Worm (Caenorhabditis elegans) whole organism, L4 larva: ENCODE measurements around the gene C47D12.5.

Experiments used
- F26F4.8 ChIP-seq: fragments of 200-800 bp; sonication (Bioruptor generic); conservative IDR thresholded peaks from 2 replicates; pipeline ENCODE4 v1.3.6; 2022; ENCODE audit warnings: missing genetic modification characterization, missing compliant biosample characterization
- T20F7.1 ChIP-seq: fragments of 200-800 bp; sonication (Bioruptor generic); optimal IDR thresholded peaks from 2 replicates; lab custom pipeline; 2018; ENCODE audit warnings: mild to moderate bottlenecking, missing genetic modification characterization, missing compliant biosample characterization
- Y105C5A.15 ChIP-seq: fragments of 200-800 bp; sonication (Bioruptor generic); IDR thresholded peaks from 2 replicates; pipeline ENCODE4 v1.3.6; 2022; ENCODE audit warnings: missing genetic modification characterization, missing compliant biosample characterization
- Y48G9A.11 ChIP-seq: fragments of 200-800 bp; sonication (Bioruptor generic); IDR thresholded peaks from 2 replicates; pipeline ENCODE4 v1.3.6; 2022; ENCODE audit warnings: missing genetic modification reagents, missing genetic modification characterization, missing compliant biosample characterization
- Y75B8A.6 ChIP-seq: fragments of 200-800 bp; sonication (Bioruptor generic); IDR thresholded peaks from 2 replicates; pipeline ENCODE4 v1.3.6; 2022; ENCODE audit warnings: missing genetic modification reagents, missing genetic modification characterization, missing compliant biosample characterization
- aha-1 ChIP-seq: fragments of 150-350 bp; peaks from one replicate; lab custom pipeline; 2014; ENCODE audit warnings: missing biosample characterization, missing genetic modification characterization
- ceh-20 ChIP-seq: fragments of 200-800 bp; sonication (Bioruptor generic); IDR thresholded peaks from 2 replicates; pipeline ENCODE4 v1.3.6; 2022; ENCODE audit warnings: missing genetic modification reagents, missing genetic modification characterization, missing compliant biosample characterization
- ceh-44 ChIP-seq: fragments of 200-800 bp; sonication (Bioruptor generic); IDR thresholded peaks from 2 replicates; pipeline ENCODE4 v1.3.6; 2022; ENCODE audit warnings: missing genetic modification reagents, missing genetic modification characterization, missing compliant biosample characterization
- ceh-62 ChIP-seq: sonication (generic microtip); optimal IDR thresholded peaks from 2 replicates; lab custom pipeline; 2017; ENCODE audit warnings: missing biosample characterization, missing genetic modification characterization
- ces-1 ChIP-seq: fragments of 150-350 bp; sonication (generic microtip); optimal IDR thresholded peaks from 4 replicates; lab custom pipeline; 2014; ENCODE audit warnings: missing biosample characterization, missing genetic modification reagents, missing genetic modification characterization
- ctbp-1 ChIP-seq: fragments of 200-800 bp; sonication (Bioruptor generic); IDR thresholded peaks from 2 replicates; pipeline ENCODE4 v1.3.6; 2022; ENCODE audit warnings: missing genetic modification reagents, missing genetic modification characterization, missing compliant biosample characterization
- daf-16 ChIP-seq, 3 experiments: sonication (generic microtip); optimal IDR thresholded peaks; 2 replicates each; lab custom pipeline; 2016 to 2017; ENCODE audit warnings: missing genetic modification characterization in 3 of 3, missing genetic modification reagents in 3 of 3, mild to moderate bottlenecking in 2 of 3, missing compliant biosample characterization in 2 of 3, missing biosample characterization in 1 of 3, moderate library complexity in 1 of 3
- daf-8 ChIP-seq: fragments of 200-800 bp; sonication (Bioruptor generic); IDR thresholded peaks from 2 replicates; pipeline ENCODE4 v1.3.6; 2022; ENCODE audit warnings: missing genetic modification characterization, missing compliant biosample characterization
- duxl-1 ChIP-seq: sonication (generic microtip); optimal IDR thresholded peaks from 2 replicates; lab custom pipeline; 2016; ENCODE audit warnings: mild to moderate bottlenecking, missing genetic modification characterization, moderate library complexity, missing compliant biosample characterization; ENCODE audit not compliant: poor library complexity
- fkh-10 ChIP-seq: fragments of 150-350 bp; optimal IDR thresholded peaks from 2 replicates; lab custom pipeline; 2014; ENCODE audit warnings: missing biosample characterization, missing genetic modification reagents, missing genetic modification characterization
- fos-1 ChIP-seq: fragments of 150-350 bp; optimal IDR thresholded peaks from 2 replicates; lab custom pipeline; 2014; ENCODE audit warnings: missing biosample characterization, missing genetic modification characterization
- hif-1 ChIP-seq, 2 experiments: sonication (generic microtip); optimal IDR thresholded peaks; 2 replicates each; lab custom pipeline; 2016 to 2017; ENCODE audit warnings: missing compliant biosample characterization in 2 of 2, missing genetic modification characterization in 2 of 2, missing genetic modification reagents in 2 of 2, missing genotype in 2 of 2, mild to moderate bottlenecking in 1 of 2
- hlh-11 ChIP-seq: fragments of 200-800 bp; sonication (Bioruptor generic); optimal IDR thresholded peaks from 2 replicates; lab custom pipeline; 2018; ENCODE audit warnings: mild to moderate bottlenecking, missing genetic modification characterization, missing compliant biosample characterization
- hlh-30 ChIP-seq: sonication (generic microtip); optimal IDR thresholded peaks from 2 replicates; lab custom pipeline; 2017; ENCODE audit warnings: antibody characterized with exemption, mild to moderate bottlenecking, missing genetic modification characterization, missing compliant biosample characterization; ENCODE audit not compliant: insufficient read depth
- lin-1 ChIP-seq: fragments of 200-800 bp; sonication (Bioruptor generic); IDR thresholded peaks from 2 replicates; pipeline ENCODE4 v1.3.6; 2022; ENCODE audit warnings: missing genetic modification reagents, missing genetic modification characterization, missing compliant biosample characterization
- lin-13 ChIP-seq: fragments of 150-350 bp; optimal IDR thresholded peaks from 2 replicates; lab custom pipeline; 2014; ENCODE audit warnings: missing biosample characterization, missing genetic modification reagents, missing genetic modification characterization
- lin-29 ChIP-seq: fragments of 200-800 bp; sonication (Bioruptor generic); IDR thresholded peaks from 2 replicates; pipeline ENCODE4 v1.3.6; 2022; ENCODE audit warnings: missing genetic modification reagents, missing genetic modification characterization, missing compliant biosample characterization
- lin-38 ChIP-seq: fragments of 200-800 bp; sonication (Bioruptor generic); IDR thresholded peaks from 2 replicates; pipeline ENCODE4 v1.3.6; 2022; ENCODE audit warnings: missing genetic modification reagents, missing genetic modification characterization, missing compliant biosample characterization
- madf-5 ChIP-seq, 2 experiments: fragments of 200-800 bp; sonication (Bioruptor generic); IDR thresholded peaks; 2 replicates each; pipeline ENCODE4 v1.3.6; 2022; ENCODE audit warnings: missing compliant biosample characterization in 2 of 2, missing genetic modification characterization in 2 of 2
- mdl-1 ChIP-seq, 2 experiments: fragments of 150-350 bp in 1 of 2; sonication (generic microtip) in 1 of 2; optimal IDR thresholded peaks; 2 replicates each; lab custom pipeline; 2014 to 2017; ENCODE audit warnings: missing biosample characterization in 2 of 2, missing genetic modification characterization in 2 of 2
- mes-2 ChIP-seq: sonication (generic microtip); optimal IDR thresholded peaks from 2 replicates; lab custom pipeline; 2016; ENCODE audit warnings: missing genotype, mild to moderate bottlenecking, missing genetic modification characterization, missing compliant biosample characterization; ENCODE audit not compliant: poor library complexity, severe bottlenecking
- mxl-2 ChIP-seq: fragments of 200-800 bp; sonication (Bioruptor generic); conservative IDR thresholded peaks from 2 replicates; pipeline ENCODE4 v1.3.6; 2022; ENCODE audit warnings: missing genetic modification reagents, missing genetic modification characterization, missing compliant biosample characterization
- mxl-3 ChIP-seq: fragments of 200-800 bp; sonication (Bioruptor generic); optimal IDR thresholded peaks from 2 replicates; lab custom pipeline; 2018; ENCODE audit warnings: mild to moderate bottlenecking, missing genetic modification characterization, missing compliant biosample characterization
- nhr-10 ChIP-seq: fragments of 150-350 bp; optimal IDR thresholded peaks from 2 replicates; lab custom pipeline; 2014; ENCODE audit warnings: missing biosample characterization, missing genetic modification characterization
- nhr-11 ChIP-seq: fragments of 150-350 bp; optimal IDR thresholded peaks from 2 replicates; lab custom pipeline; 2014; ENCODE audit warnings: missing biosample characterization, missing genetic modification characterization
- nhr-48 ChIP-seq: sonication (generic microtip); optimal IDR thresholded peaks from 2 replicates; lab custom pipeline; 2016; ENCODE audit warnings: mild to moderate bottlenecking, missing genetic modification characterization, missing compliant biosample characterization
- nhr-6 ChIP-seq: fragments of 150-350 bp; optimal IDR thresholded peaks from 2 replicates; lab custom pipeline; 2014; ENCODE audit warnings: missing biosample characterization, missing genetic modification characterization
- nhr-77 ChIP-seq: fragments of 150-350 bp; optimal IDR thresholded peaks from 2 replicates; lab custom pipeline; 2014; ENCODE audit warnings: missing biosample characterization, missing genetic modification characterization
- php-3 ChIP-seq: fragments of 200-800 bp; sonication (Bioruptor generic); IDR thresholded peaks from 2 replicates; pipeline ENCODE4 v1.3.6; 2022; ENCODE audit warnings: missing genetic modification reagents, missing genetic modification characterization, missing compliant biosample characterization
- pqm-1 ChIP-seq: sonication (generic microtip); optimal IDR thresholded peaks from 2 replicates; lab custom pipeline; 2017; ENCODE audit warnings: missing biosample characterization, missing genetic modification characterization
- saeg-2 ChIP-seq: fragments of 200-800 bp; sonication (Bioruptor generic); IDR thresholded peaks from 2 replicates; pipeline ENCODE4 v1.3.6; 2022; ENCODE audit warnings: missing genetic modification reagents, missing genetic modification characterization, missing compliant biosample characterization
- sdz-12 ChIP-seq: fragments of 200-800 bp; sonication (Bioruptor generic); optimal IDR thresholded peaks from 2 replicates; lab custom pipeline; 2018; ENCODE audit warnings: mild to moderate bottlenecking, missing genetic modification characterization, missing compliant biosample characterization
- skn-1 ChIP-seq: fragments of 150-350 bp; optimal IDR thresholded peaks from 2 replicates; lab custom pipeline; 2014; ENCODE audit warnings: missing biosample characterization, missing genetic modification characterization
- spr-1 ChIP-seq: sonication (generic microtip); optimal IDR thresholded peaks from 2 replicates; lab custom pipeline; 2016; ENCODE audit warnings: mild to moderate bottlenecking, missing genetic modification characterization, missing compliant biosample characterization
- tra-1 ChIP-seq: fragments of 200-800 bp; sonication (Bioruptor generic); IDR thresholded peaks from 2 replicates; pipeline ENCODE4 v1.3.6; 2022; ENCODE audit warnings: missing genetic modification reagents, missing genetic modification characterization, missing compliant biosample characterization
- unc-130 ChIP-seq: sonication (generic microtip); optimal IDR thresholded peaks from 2 replicates; lab custom pipeline; 2016; ENCODE audit warnings: missing genetic modification reagents, missing genetic modification characterization, missing compliant biosample characterization
- unc-39 ChIP-seq: sonication (generic microtip); optimal IDR thresholded peaks from 2 replicates; lab custom pipeline; 2017; ENCODE audit warnings: missing biosample characterization, missing genetic modification characterization
- vab-7 ChIP-seq: fragments of 200-800 bp; sonication (Bioruptor generic); IDR thresholded peaks from 2 replicates; pipeline ENCODE4 v1.3.6; 2022; ENCODE audit warnings: missing genetic modification reagents, missing genetic modification characterization, missing compliant biosample characterization
- zfp-2 ChIP-seq: sonication (generic microtip); optimal IDR thresholded peaks from 2 replicates; lab custom pipeline; 2016; ENCODE audit warnings: mild to moderate bottlenecking, missing genetic modification characterization, missing compliant biosample characterization
- ztf-7 ChIP-seq: fragments of 150-350 bp; optimal IDR thresholded peaks from 2 replicates; lab custom pipeline; 2014; ENCODE audit warnings: missing biosample characterization, missing genetic modification characterization

The C47D12.5 gene

DNA sequence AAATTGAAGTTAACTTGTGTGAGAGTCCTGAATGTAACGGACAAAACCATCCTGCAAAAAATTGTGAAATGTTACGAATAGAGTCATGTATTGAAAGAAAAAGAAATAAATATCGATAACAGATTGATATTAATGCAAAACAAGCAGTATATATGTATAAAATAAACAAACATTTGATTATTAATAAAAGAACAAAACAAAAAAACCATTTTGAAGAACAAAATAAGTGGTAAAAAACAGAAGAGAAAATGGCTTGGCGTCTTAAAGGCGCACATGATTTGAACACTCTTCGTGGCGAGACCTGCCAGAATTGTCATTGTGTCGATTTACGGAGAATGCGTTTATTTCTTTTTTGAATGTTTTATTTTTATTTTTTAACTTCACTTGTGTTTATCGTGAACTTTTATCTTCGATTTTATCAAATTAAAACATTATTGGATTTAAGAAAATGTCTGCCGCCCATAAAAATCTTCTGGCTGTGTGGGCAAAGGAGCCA is 32.4 kb downstream of the C47D12.5 start, which contains the start of the genes rad-23 and rpn-12 (continued):
- no peak for TF ChIP-seq Y48G9A.11 (GFP tag; lab: Robert Waterston, UW)
- no peak for TF ChIP-seq unc-130 (GFP tag; lab: Kevin White, UChicago)
- TF ChIP-seq ceh-62 (tag; lab: Kevin White, UChicago) = no peak
- TF ChIP-seq ces-1 (GFP tag; lab: Kevin White, UChicago) = no peak
- no peak for TF ChIP-seq php-3 (GFP tag; lab: Robert Waterston, UW)
- no peak for TF ChIP-seq skn-1 (tag; lab: Kevin White, UChicago)
- no peak for TF ChIP-seq unc-39 (tag; lab: Kevin White, UChicago)
- no peak for TF ChIP-seq pqm-1 (tag; lab: Kevin White, UChicago)
- no peak for TF ChIP-seq T20F7.1 (GFP tag; lab: Kevin White, UChicago)
- TF ChIP-seq F26F4.8 (GFP tag; lab: Robert Waterston, UW) = no peak
- no peak for TF ChIP-seq daf-16 (GFP tag; optimal IDR thresholded peaks at IDR 0.05; lab: Kevin White, UChicago)
- peak; percentile 72 for TF ChIP-seq daf-16 (tag; optimal IDR thresholded peaks at IDR 0.05; lab: Kevin White, UChicago)
- TF ChIP-seq nhr-10 = no peak
- no peak for TF ChIP-seq spr-1 (tag; lab: Kevin White, UChicago)
- peak in 1 of 2 experiments; percentile 27 for TF ChIP-seq mdl-1 (tag; optimal IDR thresholded peaks at IDR 0.05; lab: Kevin White, UChicago)
- TF ChIP-seq hlh-11 (tag; lab: Kevin White, UChicago) = peak; percentile 14
- TF ChIP-seq fos-1 (tag; lab: Kevin White, UChicago) = no peak
- no peak for TF ChIP-seq duxl-1 (tag; lab: Kevin White, UChicago)
- no peak for TF ChIP-seq zfp-2 (tag; lab: Kevin White, UChicago)
- no peak for TF ChIP-seq madf-5 (GFP tag; IDR thresholded peaks at IDR 0.05; lab: Robert Waterston, UW)
- TF ChIP-seq ztf-7 (tag; lab: Kevin White, UChicago) = no peak
- no peak for TF ChIP-seq nhr-48 (tag; lab: Kevin White, UChicago)
- TF ChIP-seq hif-1 (tag; optimal IDR thresholded peaks at IDR 0.05; lab: Kevin White, UChicago) = peak in 1 of 2 experiments; percentile 18
- TF ChIP-seq lin-13 (GFP tag; lab: Kevin White, UChicago) = peak; percentile 32
- TF ChIP-seq nhr-77 (tag; lab: Kevin White, UChicago) = peak; percentile 64
- peak; percentile 74 for TF ChIP-seq mes-2
- no peak for TF ChIP-seq ctbp-1 (GFP tag; lab: Robert Waterston, UW)
- no peak for TF ChIP-seq saeg-2 (GFP tag; lab: Robert Waterston, UW)
- no peak for TF ChIP-seq lin-1
- no peak for TF ChIP-seq Y75B8A.6 (GFP tag; lab: Robert Waterston, UW)
- peak; percentile 24 for TF ChIP-seq nhr-6 (tag; lab: Kevin White, UChicago)
- no peak for TF ChIP-seq sdz-12 (GFP tag; lab: Kevin White, UChicago)
- TF ChIP-seq tra-1 (GFP tag; lab: Robert Waterston, UW) = no peak
- no peak for TF ChIP-seq mxl-2 (GFP tag; lab: Robert Waterston, UW)
- TF ChIP-seq Y105C5A.15 (GFP tag; lab: Robert Waterston, UW) = no peak
- TF ChIP-seq fkh-10 (GFP tag; lab: Kevin White, UChicago) = no peak
- TF ChIP-seq ceh-44 (GFP tag; lab: Robert Waterston, UW) = no peak
- TF ChIP-seq aha-1 = peak; percentile 65
- no peak for TF ChIP-seq lin-38 (GFP tag; lab: Robert Waterston, UW)
- TF ChIP-seq nhr-11 (tag; lab: Kevin White, UChicago) = no peak
- no peak for TF ChIP-seq mxl-3 (GFP tag; lab: Kevin White, UChicago)
- no peak for TF ChIP-seq ceh-20 (GFP tag; lab: Robert Waterston, UW)
- no peak for TF ChIP-seq lin-29
- TF ChIP-seq hlh-30 = peak; percentile 85
- no peak for TF ChIP-seq daf-8
- TF ChIP-seq vab-7 (GFP tag; lab: Robert Waterston, UW) = no peak
